Worm (Caenorhabditis elegans) whole organism, L4/young adult: ENCODE measurements around the gene C18E9.7.

Source experiments
- W03F9.2 ChIP-seq: fragments of 150-350 bp; optimal IDR thresholded peaks from 2 replicates; lab custom pipeline; 2014; ENCODE audit warnings: missing biosample characterization, missing genetic modification characterization
- dao-5 ChIP-seq: sonication (generic microtip); optimal IDR thresholded peaks from 2 replicates; lab custom pipeline; 2016; ENCODE audit warnings: missing genotype, missing genetic modification characterization, moderate library complexity, missing compliant biosample characterization
- him-1 ChIP-seq: sonication (generic microtip); optimal IDR thresholded peaks from 2 replicates; lab custom pipeline; 2016; ENCODE audit warnings: missing genotype, missing genetic modification reagents, missing genetic modification characterization, missing compliant biosample characterization

ce11 chrII:8933693-8934432, 48.7 kb downstream of the C18E9.7 start, which contains the start of gene T21B10.3:
- TF ChIP-seq W03F9.2 (tag; lab: Kevin White, UChicago), result peak; percentile 68
- peak; percentile 22 for TF ChIP-seq him-1 (tag; lab: Kevin White, UChicago)
- TF ChIP-seq dao-5 (tag; lab: Kevin White, UChicago), result no peak
